Worm (Caenorhabditis elegans): ENCODE results near the gene F38H12.5.

The F38H12.5 gene

DNA sequence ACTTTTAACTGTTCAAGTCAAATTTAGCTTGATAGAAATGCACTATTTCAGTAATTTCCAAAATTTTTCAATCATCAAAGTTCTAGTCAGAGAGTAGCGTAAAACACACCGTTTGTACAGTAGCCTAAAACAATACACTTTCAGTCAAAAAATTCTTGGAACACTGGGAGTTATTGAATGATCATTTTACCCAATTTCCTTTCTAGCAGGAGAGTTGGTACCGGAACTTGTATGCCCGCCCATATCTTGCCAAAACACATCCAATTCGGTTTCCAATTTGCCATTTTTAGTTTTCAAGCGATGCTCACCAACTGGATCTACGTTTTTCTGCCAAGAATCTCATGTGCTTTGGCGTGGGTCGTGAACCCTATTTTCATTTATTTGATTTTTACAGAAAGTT lies 21.4 kb upstream of the F38H12.5 start, which contains the start of gene srj-39:
TSS of gene srj-39 (plus strand) at position 301 of the 400 bp plus-strand sequence.
- TF ChIP-seq sea-2 (GFP tag; optimal IDR thresholded peaks at IDR 0.05) (no peak), nhr-76 (tag; optimal IDR thresholded peaks at IDR 0.05) (no peak), nhr-67 (tag; optimal IDR thresholded peaks at IDR 0.05) (no peak), nhr-237 (tag; optimal IDR thresholded peaks at IDR 0.05) (no peak)

- no peak for TF ChIP-seq mdl-1 (tag; optimal IDR thresholded peaks at IDR 0.05)
- TF ChIP-seq ceh-82 (tag; optimal IDR thresholded peaks at IDR 0.05): no peak
- no peak for TF ChIP-seq ama-1 (optimal IDR thresholded peaks at IDR 0.05)
- TF ChIP-seq nhr-28 (tag; optimal IDR thresholded peaks at IDR 0.05): no peak
- TF ChIP-seq R02D3.7 (tag; optimal IDR thresholded peaks at IDR 0.05): no peak
- no peak for TF ChIP-seq unc-62 (GFP tag; optimal IDR thresholded peaks at IDR 0.05)
- TF ChIP-seq ceh-28 (tag; optimal IDR thresholded peaks at IDR 0.05): no peak
- no peak for TF ChIP-seq ztf-4 (tag; optimal IDR thresholded peaks at IDR 0.05)
- TF ChIP-seq nhr-67 (tag; optimal IDR thresholded peaks at IDR 0.05): no peak
- TF ChIP-seq pha-4 (tag; optimal IDR thresholded peaks at IDR 0.05): no peak
- no peak for TF ChIP-seq nhr-77 (tag; optimal IDR thresholded peaks at IDR 0.05)
- no peak for TF ChIP-seq fkh-2 (tag; optimal IDR thresholded peaks at IDR 0.05)
- no peak for TF ChIP-seq hmg-11 (tag; optimal IDR thresholded peaks at IDR 0.05)
- no peak for TF ChIP-seq fkh-10 (GFP tag; optimal IDR thresholded peaks at IDR 0.05)
- TF ChIP-seq ceh-16 (tag; optimal IDR thresholded peaks at IDR 0.05): no peak
These were observed 18.7 kb upstream of the F38H12.5 start, which contains the start of gene srj-40 for ce11 chrV:4101567-4101966. Gene srj-40 (plus strand): TSS chrV:4101867.

- no peak for TF ChIP-seq lsy-12 (tag; optimal IDR thresholded peaks at IDR 0.05)
- no peak for TF ChIP-seq skn-1 (tag; optimal IDR thresholded peaks at IDR 0.05)
- TF ChIP-seq unc-39 (tag; optimal IDR thresholded peaks at IDR 0.05): no peak
- no peak for TF ChIP-seq nhr-43 (tag; optimal IDR thresholded peaks at IDR 0.05; ENCODE audit: poor library complexity, severe bottlenecking)
- TF ChIP-seq nhr-76 (tag; optimal IDR thresholded peaks at IDR 0.05): no peak
- no peak for TF ChIP-seq pqm-1 (tag; optimal IDR thresholded peaks at IDR 0.05)
- no peak for TF ChIP-seq nhr-67 (tag; optimal IDR thresholded peaks at IDR 0.05)
- TF ChIP-seq aly-2 (tag; optimal IDR thresholded peaks at IDR 0.05): no peak
- TF ChIP-seq elt-3 (tag; optimal IDR thresholded peaks at IDR 0.05): no peak
- no peak for TF ChIP-seq ceh-16 (tag; optimal IDR thresholded peaks at IDR 0.05)
- no peak for TF ChIP-seq nhr-28 (tag; optimal IDR thresholded peaks at IDR 0.05)
- TF ChIP-seq zag-1 (tag; optimal IDR thresholded peaks at IDR 0.05): no peak
- TF ChIP-seq nhr-25 (tag; optimal IDR thresholded peaks at IDR 0.05): no peak
- no peak for TF ChIP-seq ztf-11 (tag; optimal IDR thresholded peaks at IDR 0.05)
- TF ChIP-seq eor-1 (tag; optimal IDR thresholded peaks at IDR 0.05): no peak
These were observed 11.9 kb upstream of the F38H12.5 start, which contains the start of gene nhr-181 for ce11 chrV:4094740-4095139. Gene nhr-181 (plus strand): TSS chrV:4095040.

ce11 chrV:4081283-4081682 lies 1.6 kb downstream of the F38H12.5 start, which contains the start of gene srh-211:
Gene srh-211 (minus strand): TSS chrV:4081383.
- no peak for TF ChIP-seq jun-1 (tag; optimal IDR thresholded peaks at IDR 0.05)
- no peak for TF ChIP-seq zag-1 (tag; optimal IDR thresholded peaks at IDR 0.05)
- no peak for TF ChIP-seq mml-1 (tag; optimal IDR thresholded peaks at IDR 0.05)
- TF ChIP-seq fos-1 (tag; optimal IDR thresholded peaks at IDR 0.05): no peak
- TF ChIP-seq nhr-28 (tag; optimal IDR thresholded peaks at IDR 0.05): no peak
- TF ChIP-seq nhr-67 (tag; optimal IDR thresholded peaks at IDR 0.05): no peak
- TF ChIP-seq nhr-76 (tag; optimal IDR thresholded peaks at IDR 0.05): no peak
- TF ChIP-seq hmg-11 (tag; optimal IDR thresholded peaks at IDR 0.05): no peak
- no peak for TF ChIP-seq lsy-12 (tag; optimal IDR thresholded peaks at IDR 0.05)
- no peak for TF ChIP-seq elt-2 (tag; optimal IDR thresholded peaks at IDR 0.05)
- TF ChIP-seq nhr-77 (tag; optimal IDR thresholded peaks at IDR 0.05): no peak
- TF ChIP-seq ceh-82 (tag; optimal IDR thresholded peaks at IDR 0.05): no peak
- no peak for TF ChIP-seq ztf-4 (tag; optimal IDR thresholded peaks at IDR 0.05)
- no peak for TF ChIP-seq ceh-9 (tag; optimal IDR thresholded peaks at IDR 0.05)
- TF ChIP-seq snpc-4 (tag; optimal IDR thresholded peaks at IDR 0.05): no peak
- no peak for TF ChIP-seq fkh-2 (tag; optimal IDR thresholded peaks at IDR 0.05)
- no peak for TF ChIP-seq daf-12 (tag; optimal IDR thresholded peaks at IDR 0.05)

DNA sequence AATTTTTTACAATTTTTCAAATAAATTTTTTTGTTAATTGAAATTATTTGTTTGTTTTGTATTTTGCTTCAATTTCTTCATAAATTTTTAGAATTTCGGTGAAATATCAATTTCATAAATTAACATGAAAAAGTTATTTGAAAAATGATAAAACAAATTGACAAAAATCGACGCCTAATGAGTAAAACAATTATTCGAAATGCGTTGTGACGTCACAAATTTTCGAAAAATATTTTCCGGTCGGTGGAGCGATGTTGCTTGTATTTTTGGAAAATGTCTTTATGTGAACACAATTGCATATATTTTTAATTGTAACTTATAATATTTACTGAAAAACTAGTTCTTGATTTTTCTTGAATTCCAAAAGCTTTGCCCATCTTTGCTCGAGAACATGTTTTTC lies 2.3 kb downstream of the F38H12.5 start:
- no peak for TF ChIP-seq nhr-43 (tag; optimal IDR thresholded peaks at IDR 0.05; ENCODE audit: poor library complexity, severe bottlenecking)
- TF ChIP-seq pqm-1 (tag; optimal IDR thresholded peaks at IDR 0.05): no peak
- TF ChIP-seq unc-62 (GFP tag; optimal IDR thresholded peaks at IDR 0.05): no peak
- TF ChIP-seq jun-1 (tag; optimal IDR thresholded peaks at IDR 0.05): no peak
- TF ChIP-seq ZK546.5 (tag; optimal IDR thresholded peaks at IDR 0.05): no peak
- TF ChIP-seq nhr-237 (tag; optimal IDR thresholded peaks at IDR 0.05): no peak
- TF ChIP-seq egl-27 (tag; optimal IDR thresholded peaks at IDR 0.05): no peak
